Worm (Caenorhabditis elegans) whole organism, midembryonic: Measurements from ENCODE around the gene F43C11.12.

Experiments used
- T22C8.4 ChIP-seq: fragments of 200-800 bp; sonication (Bioruptor generic); IDR thresholded peaks from 2 replicates; pipeline ENCODE4 v1.3.6; 2022; ENCODE audit warnings: missing genetic modification characterization, missing compliant biosample characterization
- flt-1 ChIP-seq: fragments of 200-800 bp; sonication (Bioruptor generic); IDR thresholded peaks from 2 replicates; pipeline ENCODE4 v1.3.6; 2022; ENCODE audit warnings: missing genetic modification characterization, missing compliant biosample characterization
- klf-2 ChIP-seq: fragments of 200-800 bp; sonication (Bioruptor generic); conservative IDR thresholded peaks from 2 replicates; pipeline ENCODE4 v1.3.6; 2022; ENCODE audit warnings: missing genetic modification reagents, missing genetic modification characterization, missing compliant biosample characterization
- med-1 ChIP-seq: sonication (generic microtip); optimal IDR thresholded peaks from 2 replicates; lab custom pipeline; 2017; ENCODE audit warnings: missing genetic modification characterization, mild to moderate bottlenecking, missing compliant biosample characterization, antibody characterized with exemption, missing genetic modification reagents; ENCODE audit not compliant: insufficient read depth
- ref-1 ChIP-seq: fragments of 200-800 bp; sonication (Bioruptor generic); conservative IDR thresholded peaks from 2 replicates; pipeline ENCODE4 v1.3.6; 2022; ENCODE audit warnings: missing genetic modification reagents, missing genetic modification characterization, missing compliant biosample characterization
- tab-1 ChIP-seq: fragments of 200-800 bp; sonication (Bioruptor generic); IDR thresholded peaks from 2 replicates; pipeline ENCODE4 v1.3.6; 2022; ENCODE audit warnings: missing genetic modification characterization, missing compliant biosample characterization
- ztf-23 ChIP-seq: fragments of 200-800 bp; sonication (Bioruptor generic); IDR thresholded peaks from 2 replicates; pipeline ENCODE4 v1.3.6; 2022; ENCODE audit warnings: missing genetic modification reagents, missing genetic modification characterization, missing compliant biosample characterization
- ztf-29 ChIP-seq: fragments of 200-800 bp; sonication (Bioruptor generic); IDR thresholded peaks from 2 replicates; pipeline ENCODE4 v1.3.6; 2022; ENCODE audit warnings: missing genetic modification reagents, missing genetic modification characterization, missing compliant biosample characterization

DNA sequence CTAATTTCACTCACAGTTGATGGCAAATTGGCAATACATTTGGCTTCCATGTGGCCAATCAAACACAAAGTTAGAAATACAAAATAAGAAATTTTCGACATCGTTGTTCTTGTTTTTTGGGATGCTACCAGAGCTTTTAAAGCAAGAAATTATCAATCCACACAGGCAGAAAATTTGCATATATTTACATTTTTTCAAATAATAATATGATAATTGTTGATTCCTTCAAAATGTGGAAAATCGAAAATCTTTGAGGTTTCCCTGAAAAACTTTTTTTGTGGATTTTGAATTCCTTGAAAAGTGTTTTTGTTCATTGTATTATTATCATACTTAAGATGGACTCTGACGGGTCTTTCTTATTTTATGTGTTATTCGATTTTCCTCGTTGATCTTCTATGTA, 24.4 kb upstream of the F43C11.12 start, which contains the start of gene F16G10.10:
- no peak for TF ChIP-seq flt-1 (GFP tag; lab: Robert Waterston, UW)
- no peak for TF ChIP-seq ztf-23 (GFP tag; lab: Robert Waterston, UW)
- no peak for TF ChIP-seq T22C8.4 (GFP tag; lab: Robert Waterston, UW)
- no peak for TF ChIP-seq klf-2 (GFP tag; lab: Robert Waterston, UW)
- TF ChIP-seq ref-1 (GFP tag; lab: Robert Waterston, UW) = no peak
- TF ChIP-seq med-1 (GFP tag; lab: Kevin White, UChicago) = no peak
- no peak for TF ChIP-seq ztf-29 (GFP tag; lab: Robert Waterston, UW)
- no peak for TF ChIP-seq tab-1
